Worm (Caenorhabditis elegans) whole organism, L4 larva: ENCODE data around the gene F54D5.24.

Experiments used
- F37D6.2 ChIP-seq: sonication (generic microtip); optimal IDR thresholded peaks from 2 replicates; lab custom pipeline; 2016; ENCODE audit warnings: mild to moderate bottlenecking, missing genetic modification characterization, missing compliant biosample characterization
- F44E2.7 ChIP-seq: fragments of 200-800 bp; sonication (Bioruptor generic); IDR thresholded peaks from 2 replicates; pipeline ENCODE4 v2.1.2; 2022; ENCODE audit warnings: missing genetic modification characterization, missing compliant biosample characterization
- F49E8.2 ChIP-seq: sonication (generic microtip); optimal IDR thresholded peaks from 2 replicates; lab custom pipeline; 2016; ENCODE audit warnings: missing compliant biosample characterization, mild to moderate bottlenecking, missing genetic modification characterization, borderline replicate concordance
- T26A8.4 ChIP-seq: fragments of 200-800 bp; sonication (Bioruptor generic); IDR thresholded peaks from 2 replicates; pipeline ENCODE4 v1.3.6; 2022; ENCODE audit warnings: missing genetic modification characterization, missing compliant biosample characterization
- aha-1 ChIP-seq: fragments of 150-350 bp; peaks from one replicate; lab custom pipeline; 2014; ENCODE audit warnings: missing biosample characterization, missing genetic modification characterization
- aly-2 ChIP-seq: sonication (generic microtip); optimal IDR thresholded peaks from 2 replicates; lab custom pipeline; 2018; ENCODE audit warnings: missing biosample characterization, missing genetic modification characterization
- ceh-20 ChIP-seq: fragments of 200-800 bp; sonication (Bioruptor generic); IDR thresholded peaks from 2 replicates; pipeline ENCODE4 v1.3.6; 2022; ENCODE audit warnings: missing genetic modification reagents, missing genetic modification characterization, missing compliant biosample characterization
- ceh-32 ChIP-seq: sonication (generic microtip); optimal IDR thresholded peaks from 2 replicates; lab custom pipeline; 2016; ENCODE audit warnings: mild to moderate bottlenecking, missing genetic modification characterization, missing compliant biosample characterization; ENCODE audit not compliant: poor library complexity
- ceh-82 ChIP-seq: sonication (generic microtip); optimal IDR thresholded peaks from 2 replicates; lab custom pipeline; 2017; ENCODE audit warnings: missing biosample characterization, missing genetic modification characterization
- cey-2 ChIP-seq: sonication (generic microtip); optimal IDR thresholded peaks from 3 replicates; lab custom pipeline; 2017; ENCODE audit warnings: missing genetic modification characterization, mild to moderate bottlenecking, missing compliant biosample characterization, antibody characterized with exemption, borderline replicate concordance; ENCODE audit not compliant: insufficient read depth
- daf-19 ChIP-seq: fragments of 200-800 bp; sonication (Bioruptor generic); conservative IDR thresholded peaks from 2 replicates; pipeline ENCODE4 v1.3.6; 2022; ENCODE audit warnings: missing genetic modification characterization, missing compliant biosample characterization
- dmd-8 ChIP-seq: fragments of 200-800 bp; sonication (Bioruptor generic); IDR thresholded peaks from 2 replicates; pipeline ENCODE4 v1.3.6; 2022; ENCODE audit warnings: missing genetic modification characterization, missing compliant biosample characterization
- dpl-1 ChIP-seq: fragments of 150-350 bp; optimal IDR thresholded peaks from 2 replicates; lab custom pipeline; 2014; ENCODE audit warnings: missing biosample characterization, missing genetic modification reagents, missing genetic modification characterization
- duxl-1 ChIP-seq: sonication (generic microtip); optimal IDR thresholded peaks from 2 replicates; lab custom pipeline; 2016; ENCODE audit warnings: mild to moderate bottlenecking, missing genetic modification characterization, moderate library complexity, missing compliant biosample characterization; ENCODE audit not compliant: poor library complexity
- dve-1 ChIP-seq: sonication (generic microtip); optimal IDR thresholded peaks from 2 replicates; lab custom pipeline; 2017; ENCODE audit warnings: antibody characterized with exemption, mild to moderate bottlenecking, missing genetic modification characterization, missing compliant biosample characterization; ENCODE audit not compliant: insufficient read depth
- fkh-10 ChIP-seq: fragments of 150-350 bp; optimal IDR thresholded peaks from 2 replicates; lab custom pipeline; 2014; ENCODE audit warnings: missing biosample characterization, missing genetic modification reagents, missing genetic modification characterization
- fos-1 ChIP-seq: fragments of 150-350 bp; optimal IDR thresholded peaks from 2 replicates; lab custom pipeline; 2014; ENCODE audit warnings: missing biosample characterization, missing genetic modification characterization
- hlh-11 ChIP-seq: fragments of 200-800 bp; sonication (Bioruptor generic); optimal IDR thresholded peaks from 2 replicates; lab custom pipeline; 2018; ENCODE audit warnings: mild to moderate bottlenecking, missing genetic modification characterization, missing compliant biosample characterization
- lin-38 ChIP-seq: fragments of 200-800 bp; sonication (Bioruptor generic); IDR thresholded peaks from 2 replicates; pipeline ENCODE4 v1.3.6; 2022; ENCODE audit warnings: missing genetic modification reagents, missing genetic modification characterization, missing compliant biosample characterization
- lir-3 ChIP-seq: sonication (generic microtip); optimal IDR thresholded peaks from 2 replicates; lab custom pipeline; 2016; ENCODE audit warnings: mild to moderate bottlenecking, missing genetic modification characterization, missing compliant biosample characterization
- madf-5 ChIP-seq, 2 experiments: fragments of 200-800 bp; sonication (Bioruptor generic); IDR thresholded peaks; 2 replicates each; pipeline ENCODE4 v1.3.6; 2022; ENCODE audit warnings: missing compliant biosample characterization in 2 of 2, missing genetic modification characterization in 2 of 2
- mep-1 ChIP-seq: fragments of 150-350 bp; sonication (generic microtip); optimal IDR thresholded peaks from 3 replicates; lab custom pipeline; 2014; ENCODE audit warnings: missing biosample characterization, missing genetic modification characterization
- mxl-2 ChIP-seq: fragments of 200-800 bp; sonication (Bioruptor generic); conservative IDR thresholded peaks from 2 replicates; pipeline ENCODE4 v1.3.6; 2022; ENCODE audit warnings: missing genetic modification reagents, missing genetic modification characterization, missing compliant biosample characterization
- mxl-3 ChIP-seq: fragments of 200-800 bp; sonication (Bioruptor generic); optimal IDR thresholded peaks from 2 replicates; lab custom pipeline; 2018; ENCODE audit warnings: mild to moderate bottlenecking, missing genetic modification characterization, missing compliant biosample characterization
- nhr-77 ChIP-seq: fragments of 150-350 bp; optimal IDR thresholded peaks from 2 replicates; lab custom pipeline; 2014; ENCODE audit warnings: missing biosample characterization, missing genetic modification characterization
- pha-4 ChIP-seq, 2 experiments: fragments of 150-350 bp in 1 of 2; fragments of 200-800 bp in 1 of 2; sonication (Bioruptor generic) in 1 of 2; IDR thresholded peaks in 1 of 2; optimal IDR thresholded peaks in 1 of 2; 2 replicates each; pipeline versions ENCODE4 v1.3.6 to Lab custom; 2014 to 2022; ENCODE audit warnings: missing genetic modification characterization in 2 of 2, missing genetic modification reagents in 2 of 2, missing biosample characterization in 1 of 2, missing compliant biosample characterization in 1 of 2
- saeg-2 ChIP-seq: fragments of 200-800 bp; sonication (Bioruptor generic); IDR thresholded peaks from 2 replicates; pipeline ENCODE4 v1.3.6; 2022; ENCODE audit warnings: missing genetic modification reagents, missing genetic modification characterization, missing compliant biosample characterization
- set-16 ChIP-seq: fragments of 200-800 bp; sonication (Bioruptor generic); IDR thresholded peaks from 2 replicates; pipeline ENCODE4 v1.3.6; 2022; ENCODE audit warnings: missing genetic modification reagents, missing genetic modification characterization, missing compliant biosample characterization
- spr-1 ChIP-seq: sonication (generic microtip); optimal IDR thresholded peaks from 2 replicates; lab custom pipeline; 2016; ENCODE audit warnings: mild to moderate bottlenecking, missing genetic modification characterization, missing compliant biosample characterization
- tag-97 ChIP-seq: fragments of 200-800 bp; sonication (Bioruptor generic); IDR thresholded peaks from 2 replicates; pipeline ENCODE4 v1.3.6; 2022; ENCODE audit warnings: missing genetic modification characterization, missing compliant biosample characterization
- tra-1 ChIP-seq: fragments of 200-800 bp; sonication (Bioruptor generic); IDR thresholded peaks from 2 replicates; pipeline ENCODE4 v1.3.6; 2022; ENCODE audit warnings: missing genetic modification reagents, missing genetic modification characterization, missing compliant biosample characterization
- unc-130 ChIP-seq: sonication (generic microtip); optimal IDR thresholded peaks from 2 replicates; lab custom pipeline; 2016; ENCODE audit warnings: missing genetic modification reagents, missing genetic modification characterization, missing compliant biosample characterization
- unc-39 ChIP-seq: sonication (generic microtip); optimal IDR thresholded peaks from 2 replicates; lab custom pipeline; 2017; ENCODE audit warnings: missing biosample characterization, missing genetic modification characterization
- unc-62 ChIP-seq, 3 experiments: fragments of 150-350 bp in 1 of 3; sonication (generic microtip); optimal IDR thresholded peaks in 2 of 3; peaks in 1 of 3; 1 replicate in 1 of 3; 2 replicates in 2 of 3; lab custom pipeline; 2014 to 2017; ENCODE audit warnings: missing biosample characterization in 3 of 3, missing genetic modification characterization in 3 of 3, missing genetic modification reagents in 3 of 3, missing genotype in 1 of 3
- zag-1 ChIP-seq: fragments of 150-350 bp; optimal IDR thresholded peaks from 2 replicates; lab custom pipeline; 2014; ENCODE audit warnings: missing biosample characterization, missing genetic modification characterization
- zip-11 ChIP-seq: fragments of 200-800 bp; sonication (Bioruptor generic); IDR thresholded peaks from 2 replicates; pipeline ENCODE4 v1.3.6; 2022; ENCODE audit warnings: missing genetic modification characterization, missing compliant biosample characterization

The F54D5.24 gene

DNA sequence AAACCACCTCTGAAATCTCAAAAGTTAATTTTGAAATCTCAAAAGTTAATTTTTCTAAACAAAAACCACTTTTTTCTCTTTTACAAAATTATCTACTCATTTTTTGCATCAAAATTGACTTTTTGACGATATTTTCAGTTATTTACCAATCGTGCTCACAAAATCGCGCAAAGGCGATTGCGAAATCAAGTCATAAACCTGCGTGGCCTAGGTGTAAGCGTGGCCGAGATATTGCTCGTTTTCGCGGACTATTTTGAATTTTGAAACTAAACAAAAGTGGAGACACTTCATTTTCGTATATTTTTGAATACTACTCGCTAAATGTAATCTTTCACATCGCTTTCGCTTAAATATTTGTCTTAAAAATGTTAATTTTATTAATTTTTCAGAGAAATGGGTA, 22.6 kb downstream of the F54D5.24 start, which contains the start of gene smc-6 (continued):
- TF ChIP-seq ceh-20 (GFP tag; lab: Robert Waterston, UW) (no peak), F44E2.7 (no peak), zag-1 (no peak), duxl-1 (no peak), fkh-10 (GFP tag; lab: Kevin White, UChicago) (peak; percentile 18), pha-4 (GFP tag; IDR thresholded peaks at IDR 0.05; lab: Robert Waterston, UW) (no peak), pha-4 (tag; optimal IDR thresholded peaks at IDR 0.05; lab: Kevin White, UChicago) (peak; percentile 47), ceh-82 (tag; lab: Kevin White, UChicago) (no peak), zip-11 (no peak), ceh-32 (tag; lab: Kevin White, UChicago) (no peak), unc-39 (tag; lab: Kevin White, UChicago) (no peak), nhr-77 (tag; lab: Kevin White, UChicago) (no peak), madf-5 (GFP tag; IDR thresholded peaks at IDR 0.05; lab: Robert Waterston, UW) (no peak), F37D6.2 (no peak), dpl-1 (GFP tag; lab: Kevin White, UChicago) (peak; percentile 65), F49E8.2 (tag; lab: Kevin White, UChicago) (no peak), tra-1 (GFP tag; lab: Robert Waterston, UW) (no peak), hlh-11 (no peak), spr-1 (tag; lab: Kevin White, UChicago) (no peak), aha-1 (tag; lab: Kevin White, UChicago) (peak; percentile 56), saeg-2 (no peak), set-16 (GFP tag; lab: Robert Waterston, UW) (no peak), lir-3 (no peak), mxl-3 (GFP tag; lab: Kevin White, UChicago) (no peak), mxl-2 (GFP tag; lab: Robert Waterston, UW) (no peak), dmd-8 (GFP tag; lab: Robert Waterston, UW) (no peak), T26A8.4 (no peak), dve-1 (tag; lab: Kevin White, UChicago) (peak; percentile 27), cey-2 (no peak), aly-2 (no peak), tag-97 (no peak)

- TF ChIP-seq lin-38 = peak; percentile 30; the same call in 1 of the 2 replicates
- no peak for TF ChIP-seq daf-19 (GFP tag; lab: Robert Waterston, UW)
- TF ChIP-seq, all 104 proteins: peak for 1
Measured at ce11 chrII:11582698-11583097, 26.9 kb downstream of the F54D5.24 start, which contains the start of gene ints-7. Gene ints-7 (plus strand): TSS chrII:11582849.

ce11 chrII:11588304-11588703, 32.6 kb downstream of the F54D5.24 start:
- peak in 1 of 2 experiments; percentile 61 for TF ChIP-seq unc-62 (GFP tag; optimal IDR thresholded peaks at IDR 0.05 in 1 of 2; lab: Kevin White, UChicago)
- TF ChIP-seq unc-62 (tag; optimal IDR thresholded peaks at IDR 0.05; lab: Kevin White, UChicago) = no peak
- TF ChIP-seq fos-1 (tag; lab: Kevin White, UChicago) = no peak
- TF ChIP-seq, all 104 proteins: peak for 1

DNA sequence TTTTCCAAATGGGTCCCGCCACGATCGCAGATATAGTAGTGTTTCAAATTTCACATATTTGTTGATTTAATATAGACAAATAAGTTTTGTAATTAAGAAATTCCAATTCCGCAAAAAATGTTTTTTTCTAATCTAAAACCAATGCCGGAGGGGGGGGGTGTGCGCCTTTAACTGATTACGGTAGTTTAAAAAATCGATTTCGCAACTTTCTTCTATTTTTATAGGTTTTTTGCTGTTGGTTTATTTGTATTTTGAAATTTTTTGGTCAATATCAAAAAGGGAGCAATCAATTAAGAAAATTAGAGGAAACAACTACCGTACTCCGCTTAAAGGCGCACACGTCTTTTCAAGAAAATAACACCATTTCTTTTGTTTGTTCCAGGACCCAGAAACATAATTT, 35.8 kb downstream of the F54D5.24 start:
- TF ChIP-seq lir-3 (no peak), aha-1 (tag; lab: Kevin White, UChicago) (peak; percentile 69), unc-39 (tag; lab: Kevin White, UChicago) (no peak)

DNA sequence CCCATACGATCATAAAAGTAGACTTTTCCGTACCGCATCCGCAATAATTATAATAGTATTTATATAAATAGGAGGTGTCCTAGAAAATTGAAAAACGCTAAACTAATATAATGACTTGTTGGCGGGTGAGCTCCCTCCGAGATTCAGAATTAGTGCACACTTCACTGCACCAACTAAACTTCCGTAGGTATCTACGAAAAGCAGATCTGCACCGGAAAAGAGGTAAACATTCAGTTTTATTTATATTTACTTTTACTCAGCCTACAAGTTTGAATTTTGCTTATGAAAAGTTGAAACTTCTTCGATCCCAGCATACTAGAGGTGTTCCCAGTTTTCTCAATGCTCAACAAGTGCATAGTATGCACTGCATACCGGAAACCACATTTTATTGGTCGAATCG, 36.3 kb downstream of the F54D5.24 start, which contains the start of gene F07A11.1:
Gene F07A11.1, minus strand, starts transcription at position 101 of the 400 bp plus-strand sequence.
- TF ChIP-seq unc-130 = peak; percentile 10
- TF ChIP-seq mep-1 (tag; lab: Kevin White, UChicago) = no peak
